Fruit fly (Drosophila melanogaster): ENCODE data around the gene CG12268.
A peak's percentile ranks its signal among the peaks of the same experiment; 100 is the strongest.

The CG12268 gene

dm6 chr3R:23909347-23909862, 38.8 kb downstream of the CG12268 start (continued):
- TF ChIP-seq E2f2 (GFP tag; IDR thresholded peaks at IDR 0.05) (peak; percentile 21; the same call in 1 of the 2 replicates), CG3281 (GFP tag; optimal IDR thresholded peaks at IDR 0.05) (peak; percentile 14), Vsx1 (GFP tag; optimal IDR thresholded peaks at IDR 0.05) (peak; percentile 58), CG18262 (tag; optimal IDR thresholded peaks at IDR 0.05) (no peak), cato (GFP tag; optimal IDR thresholded peaks at IDR 0.05; ENCODE audit: borderline replicate concordance) (peak; percentile 6), oc (tag; optimal IDR thresholded peaks at IDR 0.05) (peak; percentile 25), CG18619 (GFP tag; optimal IDR thresholded peaks at IDR 0.05) (peak; percentile 37), Awh (GFP tag; IDR thresholded peaks at IDR 0.05) (peak; percentile 49; the same call in 1 of the 2 replicates), CG12391 (tag; optimal IDR thresholded peaks at IDR 0.05) (peak; percentile 3), Blimp-1 (GFP tag; optimal IDR thresholded peaks at IDR 0.05) (peak; percentile 47), CG4424 (GFP tag; optimal IDR thresholded peaks at IDR 0.05) (no peak), HLH54F (GFP tag; optimal IDR thresholded peaks at IDR 0.05) (no peak), CG11560 (tag; IDR thresholded peaks at IDR 0.05) (no peak), GATAe (GFP tag; conservative IDR thresholded peaks at IDR 0.05) (no peak), fd64A (GFP tag; optimal IDR thresholded peaks at IDR 0.05) (peak; percentile 64), cg (GFP tag; optimal IDR thresholded peaks at IDR 0.05) (peak; percentile 22), jigr1 (GFP tag; IDR thresholded peaks at IDR 0.05) (no peak), tap (tag; optimal IDR thresholded peaks at IDR 0.05) (peak; percentile 21), tin (GFP tag; optimal IDR thresholded peaks at IDR 0.05) (peak; percentile 1), grn (GFP tag; optimal IDR thresholded peaks at IDR 0.05) (no peak), grau (tag; optimal IDR thresholded peaks at IDR 0.05) (peak; percentile 17), otp (GFP tag; IDR thresholded peaks at IDR 0.05) (0 out of 3 replicates have a peak, but pooled peaks have one; percentile 13), pros (GFP tag; optimal IDR thresholded peaks at IDR 0.05) (peak; percentile 13), CG1529 (GFP tag; optimal IDR thresholded peaks at IDR 0.05) (peak; percentile 34), CG18599 (GFP tag; optimal IDR thresholded peaks at IDR 0.05) (peak; percentile 53), CG12219 (GFP tag; optimal IDR thresholded peaks at IDR 0.05) (peak; percentile 49), onecut (GFP tag; IDR thresholded peaks at IDR 0.05) (peak; percentile 39), CG3995 (GFP tag; optimal IDR thresholded peaks at IDR 0.05) (no peak), kah (GFP tag; optimal IDR thresholded peaks at IDR 0.05) (peak; percentile 52), CrebB (tag; optimal IDR thresholded peaks at IDR 0.05) (peak; percentile 66), CG8290 (GFP tag; optimal IDR thresholded peaks at IDR 0.05) (no peak), CG8290 (tag; optimal IDR thresholded peaks at IDR 0.05) (peak in 1 of 2 experiments; percentile 52), CG7987 (GFP tag; optimal IDR thresholded peaks at IDR 0.05) (peak; percentile 76), corto (GFP tag; optimal IDR thresholded peaks at IDR 0.05) (no peak), unpg (GFP tag; optimal IDR thresholded peaks at IDR 0.05) (peak; percentile 17), dmrt11E (tag; optimal IDR thresholded peaks at IDR 0.05) (no peak), CG4404 (GFP tag; IDR thresholded peaks at IDR 0.05) (no peak), CG12071 (GFP tag; optimal IDR thresholded peaks at IDR 0.05) (peak; percentile 31), CG4617 (GFP tag; optimal IDR thresholded peaks at IDR 0.05; ENCODE audit: borderline replicate concordance) (no peak), abd-A (tag; optimal IDR thresholded peaks at IDR 0.05) (peak; percentile 45), kni (GFP tag; optimal IDR thresholded peaks at IDR 0.05) (peak; percentile 15), Asciz (GFP tag; optimal IDR thresholded peaks at IDR 0.05) (peak; percentile 53), CG2202 (tag; optimal IDR thresholded peaks at IDR 0.05) (no peak), CG6683 (GFP tag; optimal IDR thresholded peaks at IDR 0.05) (no peak), pita (GFP tag; optimal IDR thresholded peaks at IDR 0.05) (no peak)

All from whole organism, embryonic.